Fruit fly (Drosophila melanogaster): ENCODE results near the gene CG6184.

DNA sequence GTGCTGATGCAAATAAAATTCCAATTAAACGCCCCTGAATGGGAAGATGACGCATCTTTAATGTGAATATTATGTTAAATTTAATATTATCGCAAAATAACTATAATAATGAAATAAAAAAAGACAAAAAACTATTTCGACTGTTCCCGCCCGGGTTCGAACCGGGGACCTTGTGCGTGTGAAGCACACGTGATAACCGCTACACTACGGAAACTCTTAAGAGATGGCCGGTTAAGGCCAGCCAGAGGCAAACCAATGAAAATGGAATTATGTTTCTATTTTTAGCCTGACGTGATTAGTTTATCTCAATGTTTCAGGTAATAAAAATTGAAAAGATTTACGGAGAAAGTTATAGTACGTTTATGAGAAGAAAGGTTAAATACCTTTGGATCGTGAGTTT lies 14.5 kb upstream of the CG6184 start:
- no peak for TF ChIP-seq insv (optimal IDR thresholded peaks at IDR 0.05)
- TF ChIP-seq h (optimal IDR thresholded peaks at IDR 0.05): no peak

Data from Kc167 (cell line).